Fruit fly (Drosophila melanogaster) S2 (cell line): ENCODE data around the gene CG7102.

ENCODE experiments used
- CG8478 ChIP-seq: fragments of >200 bp; optimal IDR thresholded peaks from 2 replicates; lab custom pipeline; 2018
- CTCF ChIP-seq, 2 experiments: fragments of >200 bp; optimal IDR thresholded peaks; 2 replicates each; lab custom pipeline; 2018

dm6 chr2L:7912878-7913277 is 25.6 kb upstream of the CG7102 start:
- no peak for TF ChIP-seq CTCF (optimal IDR thresholded peaks at IDR 0.05; lab: Kevin White, UChicago)
- TF ChIP-seq CG8478 (lab: Kevin White, UChicago) = no peak
